Worm (Caenorhabditis elegans): ENCODE data around the gene K04A8.1.

DNA sequence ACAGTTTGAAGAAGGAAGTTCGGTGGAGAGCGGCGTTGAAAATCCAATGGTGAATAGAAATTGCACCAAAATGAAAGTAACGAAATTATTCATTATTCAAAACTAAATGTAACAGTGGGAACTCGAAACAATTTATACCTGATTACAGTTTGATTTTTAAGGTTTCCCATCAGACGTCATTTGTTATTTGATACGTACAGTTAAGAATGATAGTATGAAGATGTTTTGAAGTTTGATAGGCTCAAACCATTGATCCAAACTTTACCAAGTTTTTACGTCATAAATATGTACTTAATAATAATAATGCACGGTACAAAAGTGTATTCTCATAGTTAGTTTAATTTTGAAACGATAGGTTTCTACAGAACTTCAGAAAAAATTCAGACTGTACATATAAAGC is 8.0 kb upstream of the K04A8.1 start, which contains the start of gene spp-20:
- TF ChIP-seq mab-5 (tag; optimal IDR thresholded peaks at IDR 0.05) (no peak), ztf-11 (tag; optimal IDR thresholded peaks at IDR 0.05) (no peak), snpc-4 (tag; optimal IDR thresholded peaks at IDR 0.05) (no peak)

Measured in whole organism, L2 larva.